Fruit fly (Drosophila melanogaster) whole organism, embryonic: ENCODE data around the gene CG6149.

Source experiments
- CG10431 ChIP-seq: fragments of 200-800 bp; sonication (Bioruptor generic); optimal IDR thresholded peaks from 3 replicates; lab custom pipeline; 2018; ENCODE audit warnings: missing biosample characterization, mild to moderate bottlenecking, missing genetic modification characterization
- CG10979 ChIP-seq: fragments of 200-800 bp; sonication (Bioruptor generic); optimal IDR thresholded peaks from 2 replicates; lab custom pipeline; 2018; ENCODE audit warnings: missing biosample characterization, mild to moderate bottlenecking, missing genetic modification characterization, moderate library complexity
- CG11398 ChIP-seq: fragments of 200-800 bp; sonication (Bioruptor generic); optimal IDR thresholded peaks from 2 replicates; lab custom pipeline; 2016; ENCODE audit warnings: missing biosample characterization, missing genetic modification characterization
- CG12659 ChIP-seq: fragments of 200-800 bp; sonication (Bioruptor generic); optimal IDR thresholded peaks from 3 replicates; lab custom pipeline; 2017; ENCODE audit warnings: mild to moderate bottlenecking, missing biosample characterization, missing genetic modification reagents, missing genetic modification characterization
- CG13775 ChIP-seq: fragments of 200-800 bp; sonication (Bioruptor generic); optimal IDR thresholded peaks from 3 replicates; lab custom pipeline; 2017; ENCODE audit warnings: missing biosample characterization, mild to moderate bottlenecking, missing genetic modification characterization
- CG14014 ChIP-seq: fragments of 200-800 bp; sonication (Bioruptor generic); IDR thresholded peaks from 2 replicates; pipeline ENCODE4 v1.3.6; 2022; ENCODE audit warnings: missing biosample characterization, missing genetic modification characterization
- CG14710 ChIP-seq: fragments of 200-800 bp; sonication (Bioruptor generic); optimal IDR thresholded peaks from 3 replicates; lab custom pipeline; 2019; ENCODE audit warnings: missing biosample characterization, mild to moderate bottlenecking, missing genetic modification characterization, moderate library complexity
- CG15696 ChIP-seq: fragments of 200-800 bp; sonication (Bioruptor generic); optimal IDR thresholded peaks from 2 replicates; lab custom pipeline; 2019; ENCODE audit warnings: missing biosample characterization, mild to moderate bottlenecking, missing genetic modification characterization, moderate library complexity
- CG2678 ChIP-seq: fragments of 200-800 bp; sonication (Bioruptor generic); optimal IDR thresholded peaks from 3 replicates; lab custom pipeline; 2019; ENCODE audit warnings: missing biosample characterization, mild to moderate bottlenecking, missing genetic modification characterization, moderate library complexity
- CG2712 ChIP-seq: fragments of 200-800 bp; optimal IDR thresholded peaks from 3 replicates; lab custom pipeline; 2019; ENCODE audit warnings: missing biosample characterization, mild to moderate bottlenecking, missing genetic modification characterization, moderate library complexity
- CG6654 ChIP-seq: fragments of 200-800 bp; sonication (Bioruptor generic); optimal IDR thresholded peaks from 2 replicates; lab custom pipeline; 2017; ENCODE audit warnings: missing biosample characterization, mild to moderate bottlenecking, missing genetic modification characterization
- CG6689 ChIP-seq: fragments of 200-800 bp; sonication (Bioruptor generic); IDR thresholded peaks from 2 replicates; pipeline ENCODE4 v1.3.6; 2022; ENCODE audit warnings: missing biosample characterization, missing genetic modification characterization
- CG7357 ChIP-seq: fragments of 200-800 bp; sonication (Bioruptor generic); IDR thresholded peaks from 3 replicates; pipeline ENCODE4 v1.3.6; 2022; ENCODE audit warnings: missing biosample characterization, missing genetic modification characterization
- CG7556 ChIP-seq: fragments of 200-800 bp; sonication (Bioruptor generic); optimal IDR thresholded peaks from 2 replicates; lab custom pipeline; 2017; ENCODE audit warnings: missing biosample characterization, mild to moderate bottlenecking, missing genetic modification characterization
- CoRest ChIP-seq: fragments of 200-800 bp; sonication (Bioruptor generic); optimal IDR thresholded peaks from 3 replicates; lab custom pipeline; 2018; ENCODE audit warnings: missing biosample characterization, mild to moderate bottlenecking, missing genetic modification characterization, moderate library complexity
- Dll ChIP-seq: fragments of 200-800 bp; sonication (Bioruptor generic); IDR thresholded peaks from 4 replicates; pipeline ENCODE4 v1.3.6; 2022; ENCODE audit warnings: missing biosample characterization, missing genetic modification characterization; ENCODE audit not compliant: partially characterized antibody
- Drgx ChIP-seq: fragments of 200-800 bp; sonication (Bioruptor generic); IDR thresholded peaks from 2 replicates; pipeline ENCODE4 v1.3.6; 2022; ENCODE audit warnings: missing biosample characterization, missing genetic modification characterization
- H15 ChIP-seq: fragments of 200-800 bp; sonication (Bioruptor generic); IDR thresholded peaks from 3 replicates; pipeline ENCODE4 v1.3.6; 2022; ENCODE audit warnings: missing biosample characterization, missing genetic modification characterization
- HLH54F ChIP-seq: fragments of 200-800 bp; sonication (Bioruptor generic); optimal IDR thresholded peaks from 3 replicates; lab custom pipeline; 2016; ENCODE audit warnings: missing biosample characterization, missing genetic modification characterization
- Hr39 ChIP-seq: fragments of >200 bp; optimal IDR thresholded peaks from 2 replicates; lab custom pipeline; 2017
- Med ChIP-seq: fragments of 200-800 bp; sonication (Bioruptor generic); peaks from one replicate; lab custom pipeline; 2016; ENCODE audit warnings: missing biosample characterization, missing genetic modification characterization, mild to moderate bottlenecking, inconsistent platforms, moderate library complexity
- Oli ChIP-seq: fragments of 200-800 bp; sonication (Bioruptor generic); optimal IDR thresholded peaks from 2 replicates; lab custom pipeline; 2018; ENCODE audit warnings: missing biosample characterization, mild to moderate bottlenecking, missing genetic modification characterization, moderate library complexity
- YL-1 ChIP-seq: fragments of 200-800 bp; sonication (Bioruptor generic); optimal IDR thresholded peaks from 3 replicates; lab custom pipeline; 2017; ENCODE audit warnings: missing biosample characterization, mild to moderate bottlenecking, missing genetic modification characterization
- ab ChIP-seq: fragments of 200-800 bp; sonication (Bioruptor generic); optimal IDR thresholded peaks from 2 replicates; lab custom pipeline; 2016; ENCODE audit warnings: missing biosample characterization, missing genetic modification characterization
- ap ChIP-seq: fragments of 200-800 bp; sonication (Bioruptor generic); IDR thresholded peaks from 2 replicates; pipeline ENCODE4 v1.3.6; 2022; ENCODE audit warnings: missing biosample characterization, missing genetic modification characterization
- ara ChIP-seq: fragments of 200-800 bp; sonication (Bioruptor generic); IDR thresholded peaks from 2 replicates; pipeline ENCODE4 v1.3.6; 2022; ENCODE audit warnings: missing biosample characterization, missing genetic modification characterization
- ase ChIP-seq: fragments of 200-800 bp; sonication (Bioruptor generic); IDR thresholded peaks from 3 replicates; pipeline ENCODE4 v1.3.6; 2022; ENCODE audit warnings: missing biosample characterization, missing genetic modification characterization
- ash1 ChIP-seq: fragments of 200-800 bp; sonication (Bioruptor generic); optimal IDR thresholded peaks from 2 replicates; lab custom pipeline; 2018; ENCODE audit warnings: missing biosample characterization, mild to moderate bottlenecking, missing genetic modification characterization
- az2 ChIP-seq: fragments of 200-800 bp; sonication (Bioruptor generic); optimal IDR thresholded peaks from 3 replicates; lab custom pipeline; 2016; ENCODE audit warnings: missing biosample characterization, missing genetic modification characterization
- cas ChIP-seq: fragments of 200-800 bp; sonication (Bioruptor generic); IDR thresholded peaks from 2 replicates; pipeline ENCODE4 v1.3.6; 2022; ENCODE audit warnings: missing biosample characterization, missing genetic modification characterization
- cato ChIP-seq: fragments of 200-800 bp; sonication (Bioruptor generic); optimal IDR thresholded peaks from 2 replicates; lab custom pipeline; 2016; ENCODE audit warnings: missing biosample characterization, missing genetic modification characterization, borderline replicate concordance
- chif ChIP-seq, 2 experiments: fragments of 200-800 bp; sonication (Bioruptor generic); optimal IDR thresholded peaks; 3 replicates each; lab custom pipeline; 2016; ENCODE audit warnings: missing biosample characterization in 2 of 2, missing genetic modification characterization in 2 of 2
- croc ChIP-seq: fragments of 200-800 bp; sonication (Bioruptor generic); conservative IDR thresholded peaks from 3 replicates; pipeline ENCODE4 v1.3.6; 2022; ENCODE audit warnings: missing biosample characterization, missing genetic modification characterization
- dmrt11E ChIP-seq: fragments of 200-800 bp; sonication (Bioruptor generic); optimal IDR thresholded peaks from 3 replicates; lab custom pipeline; 2018; ENCODE audit warnings: missing biosample characterization, mild to moderate bottlenecking, missing genetic modification characterization, moderate library complexity
- emc ChIP-seq: fragments of 200-800 bp; sonication (Bioruptor generic); optimal IDR thresholded peaks from 2 replicates; lab custom pipeline; 2016; ENCODE audit warnings: missing biosample characterization, missing genetic modification characterization
- fd3F ChIP-seq: fragments of 200-800 bp; sonication (Bioruptor generic); optimal IDR thresholded peaks from 2 replicates; lab custom pipeline; 2018; ENCODE audit warnings: missing biosample characterization, mild to moderate bottlenecking, missing genetic modification characterization, moderate library complexity
- grau ChIP-seq: fragments of 200-800 bp; optimal IDR thresholded peaks from 3 replicates; lab custom pipeline; 2019; ENCODE audit warnings: missing biosample characterization, mild to moderate bottlenecking, missing genetic modification characterization, moderate library complexity
- nau ChIP-seq: fragments of 200-800 bp; sonication (Bioruptor generic); optimal IDR thresholded peaks from 3 replicates; lab custom pipeline; 2017; ENCODE audit warnings: missing biosample characterization, mild to moderate bottlenecking, missing genetic modification characterization, missing genetic modification reagents
- nmo ChIP-seq: fragments of 200-800 bp; sonication (Bioruptor generic); optimal IDR thresholded peaks from 2 replicates; lab custom pipeline; 2018; ENCODE audit warnings: missing biosample characterization, mild to moderate bottlenecking, missing genetic modification characterization, moderate library complexity
- pan ChIP-seq, 4 experiments: fragments of >200 bp in 3 of 4; fragments of 200-800 bp in 1 of 4; sonication (Bioruptor generic) in 1 of 4; optimal IDR thresholded peaks in 3 of 4; IDR thresholded peaks in 1 of 4; 2 replicates each; pipeline versions ENCODE4 v1.3.6 to Lab custom; 2017 to 2022; ENCODE audit warnings: missing biosample characterization in 2 of 4, missing genetic modification characterization in 2 of 4, mixed read lengths in 1 of 4
- phol ChIP-seq: fragments of 200-800 bp; sonication (Bioruptor generic); optimal IDR thresholded peaks from 3 replicates; lab custom pipeline; 2018; ENCODE audit warnings: missing biosample characterization, mild to moderate bottlenecking, missing genetic modification characterization, moderate library complexity
- ranshi ChIP-seq: fragments of 200-800 bp; sonication (Bioruptor generic); IDR thresholded peaks from 2 replicates; pipeline ENCODE4 v1.3.6; 2022; ENCODE audit warnings: missing biosample characterization, missing genetic modification characterization
- row ChIP-seq: fragments of 200-800 bp; sonication (Bioruptor generic); IDR thresholded peaks from 3 replicates; pipeline ENCODE4 v1.3.6; 2022; ENCODE audit warnings: missing biosample characterization, missing genetic modification characterization
- sim ChIP-seq: fragments of 200-800 bp; sonication (Bioruptor generic); IDR thresholded peaks from 2 replicates; pipeline ENCODE4 v1.3.6; 2022; ENCODE audit warnings: missing biosample characterization, missing genetic modification characterization
- slbo ChIP-seq: fragments of 200-800 bp; sonication (Bioruptor generic); IDR thresholded peaks from 2 replicates; pipeline ENCODE4 v1.3.6; 2022; ENCODE audit warnings: missing biosample characterization, missing genetic modification characterization
- tgo ChIP-seq: fragments of 200-800 bp; sonication (Bioruptor generic); IDR thresholded peaks from 3 replicates; pipeline ENCODE4 v1.3.6; 2022; ENCODE audit warnings: missing biosample characterization, missing genetic modification characterization
- vnd ChIP-seq: fragments of 200-800 bp; sonication (Bioruptor generic); IDR thresholded peaks from 3 replicates; pipeline ENCODE4 v1.3.6; 2022; ENCODE audit warnings: missing biosample characterization, missing genetic modification characterization; ENCODE audit not compliant: partially characterized antibody
- wor ChIP-seq: fragments of 200-800 bp; sonication (Bioruptor generic); IDR thresholded peaks from 2 replicates; pipeline ENCODE4 v1.3.6; 2022; ENCODE audit warnings: missing biosample characterization, missing genetic modification characterization

Gene CG6149

dm6 chr3L:11466985-11467384 is 31.7 kb upstream of the CG6149 start (continued):
- TF ChIP-seq CG13775 (GFP tag; lab: Kevin White, UChicago), result peak; percentile 34
- TF ChIP-seq Oli, result peak; percentile 9
- TF ChIP-seq tgo (GFP tag; lab: Robert Waterston, UW), result peak; percentile 27; the same call in 1 of the 3 replicates
- TF ChIP-seq dmrt11E, result peak; percentile 47
- no peak for TF ChIP-seq CG14014 (GFP tag; lab: Robert Waterston, UW)
- peak; percentile 74 for TF ChIP-seq CG7556 (GFP tag; lab: Kevin White, UChicago)
- no peak for TF ChIP-seq CG11398 (GFP tag; lab: Kevin White, UChicago)
- no peak for TF ChIP-seq vnd (GFP tag; lab: Robert Waterston, UW)
- TF ChIP-seq slbo, result peak; percentile 34; the same call in 1 of the 2 replicates
- TF ChIP-seq CG14710 (tag; lab: Kevin White, UChicago), result peak; percentile 38
- TF ChIP-seq, all 482 proteins: peak for 75

- TF ChIP-seq Drgx (GFP tag; lab: Robert Waterston, UW) (no peak), fd3F (GFP tag; lab: Kevin White, UChicago) (no peak), az2 (no peak), CG2678 (tag; lab: Kevin White, UChicago) (peak; percentile 21), CG10979 (tag; lab: Kevin White, UChicago) (peak; percentile 24), CG11398 (GFP tag; lab: Kevin White, UChicago) (no peak), ab (GFP tag; lab: Kevin White, UChicago) (no peak), CoRest (tag; lab: Kevin White, UChicago) (peak; percentile 15), CG15696 (peak; percentile 24), dmrt11E (peak; percentile 29), pan (optimal IDR thresholded peaks at IDR 0.05; lab: Kevin White, UChicago) (no peak), pan (GFP tag; optimal IDR thresholded peaks at IDR 0.05 in 1 of 2, IDR thresholded peaks at IDR 0.05 in 1 of 2) (peak in 1 of 2 experiments; percentile 30), H15 (GFP tag; lab: Robert Waterston, UW) (no peak), wor (GFP tag; lab: Robert Waterston, UW) (no peak), row (GFP tag; lab: Robert Waterston, UW) (peak; percentile 45), cas (no peak), chif (GFP tag; optimal IDR thresholded peaks at IDR 0.05; lab: Kevin White, UChicago) (peak in 1 of 2 experiments; percentile 13), nmo (GFP tag; lab: Kevin White, UChicago) (peak; percentile 25), grau (peak; percentile 11), CG7357 (GFP tag; lab: Robert Waterston, UW) (0 out of 3 replicates have a peak, but pooled peaks have one; percentile 24), ash1 (GFP tag; lab: Kevin White, UChicago) (no peak), ap (GFP tag; lab: Robert Waterston, UW) (0 out of 2 replicates have a peak, but pooled peaks have one; percentile 19), Dll (GFP tag; lab: Robert Waterston, UW) (no peak), YL-1 (GFP tag; lab: Kevin White, UChicago) (no peak), ranshi (peak; percentile 19; the same call in 1 of the 2 replicates), CG6654 (GFP tag; lab: Kevin White, UChicago) (no peak), CG12659 (no peak), nau (GFP tag; lab: Kevin White, UChicago) (no peak), sim (no peak), ase (GFP tag; lab: Robert Waterston, UW) (no peak), CG6689 (GFP tag; lab: Robert Waterston, UW) (peak; percentile 50; the same call in 1 of the 2 replicates), croc (peak; percentile 13; the same call in 1 of the 3 replicates), emc (GFP tag; lab: Kevin White, UChicago) (no peak), phol (tag; lab: Kevin White, UChicago) (peak; percentile 29), Hr39 (lab: Kevin White, UChicago) (no peak), HLH54F (no peak), CG10431 (GFP tag; lab: Kevin White, UChicago) (no peak), Med (GFP tag; lab: Kevin White, UChicago) (peak; percentile 58), CG2712 (tag; lab: Kevin White, UChicago) (peak; percentile 43), cato (GFP tag; lab: Kevin White, UChicago) (no peak), ara (GFP tag; lab: Robert Waterston, UW) (peak; percentile 53; the same call in 1 of the 2 replicates)
These were observed 30.2 kb upstream of the CG6149 start, which contains the start of gene Fum3 for dm6 chr3L:11465371-11465914. TSS of gene Fum3 (minus strand) at chr3L:11465864.
